Fruit fly (Drosophila melanogaster) whole organism, prepupa: Measurements from ENCODE around the gene CG8349.
A peak's percentile ranks its signal among the peaks of the same experiment; 100 is the strongest.

ENCODE experiments used
- CG10669 ChIP-seq: fragments of 200-800 bp; sonication (Bioruptor generic); optimal IDR thresholded peaks from 3 replicates; lab custom pipeline; 2018; ENCODE audit warnings: missing biosample characterization, mild to moderate bottlenecking, missing genetic modification characterization, moderate library complexity
- CG11294 ChIP-seq: fragments of 200-800 bp; sonication (Bioruptor generic); IDR thresholded peaks from 2 replicates; pipeline ENCODE4 v1.3.6; 2022; ENCODE audit warnings: missing biosample characterization, missing genetic modification characterization
- CG11762 ChIP-seq: fragments of 200-800 bp; sonication (Bioruptor generic); optimal IDR thresholded peaks from 3 replicates; lab custom pipeline; 2016; ENCODE audit warnings: missing biosample characterization, missing genetic modification characterization; ENCODE audit not compliant: insufficient read depth
- CG11902 ChIP-seq: fragments of 200-800 bp; sonication (Bioruptor generic); optimal IDR thresholded peaks from 3 replicates; lab custom pipeline; 2016; ENCODE audit warnings: missing biosample characterization, missing genetic modification characterization
- CG15336 ChIP-seq: fragments of 200-800 bp; sonication (Bioruptor generic); IDR thresholded peaks from 2 replicates; pipeline ENCODE4 v1.3.6; 2022; ENCODE audit warnings: missing biosample characterization, missing genetic modification characterization
- CG3919 ChIP-seq: fragments of 200-800 bp; sonication (Bioruptor generic); optimal IDR thresholded peaks from 3 replicates; lab custom pipeline; 2016; ENCODE audit warnings: missing biosample characterization, missing genetic modification characterization
- CG4318 ChIP-seq: fragments of 200-800 bp; sonication (Bioruptor generic); optimal IDR thresholded peaks from 3 replicates; lab custom pipeline; 2017; ENCODE audit warnings: missing biosample characterization, mild to moderate bottlenecking, missing genetic modification characterization
- CG6163 ChIP-seq: fragments of 200-800 bp; sonication (Bioruptor generic); IDR thresholded peaks from 3 replicates; pipeline ENCODE4 v1.3.6; 2022; ENCODE audit warnings: missing biosample characterization, missing genetic modification characterization
- CG6276 ChIP-seq: fragments of 200-800 bp; sonication (Bioruptor generic); optimal IDR thresholded peaks from 2 replicates; lab custom pipeline; 2017; ENCODE audit warnings: missing biosample characterization, mild to moderate bottlenecking, missing genetic modification characterization
- CG6808 ChIP-seq: fragments of 200-800 bp; sonication (Bioruptor generic); optimal IDR thresholded peaks from 3 replicates; lab custom pipeline; 2017; ENCODE audit warnings: missing biosample characterization, missing genetic modification characterization, mild to moderate bottlenecking, moderate library complexity, missing genetic modification reagents
- CG8119 ChIP-seq: fragments of 200-800 bp; sonication (Bioruptor generic); IDR thresholded peaks from 3 replicates; pipeline ENCODE4 v1.3.6; 2022; ENCODE audit warnings: missing biosample characterization, missing genetic modification characterization
- CG8632 ChIP-seq: fragments of 200-800 bp; sonication (Bioruptor generic); optimal IDR thresholded peaks from 3 replicates; lab custom pipeline; 2016; ENCODE audit warnings: missing biosample characterization, missing genetic modification characterization
- Eip93F ChIP-seq: fragments of 200-800 bp; sonication (Bioruptor generic); optimal IDR thresholded peaks from 2 replicates; lab custom pipeline; 2016; ENCODE audit warnings: missing biosample characterization, mild to moderate bottlenecking, missing genetic modification characterization
- Ets21C ChIP-seq: fragments of 200-800 bp; sonication (Bioruptor generic); optimal IDR thresholded peaks from 3 replicates; lab custom pipeline; 2016; ENCODE audit warnings: missing biosample characterization, missing genetic modification characterization
- Ets96B ChIP-seq: fragments of 200-800 bp; optimal IDR thresholded peaks from 2 replicates; lab custom pipeline; 2019; ENCODE audit warnings: missing biosample characterization, mild to moderate bottlenecking, missing genetic modification characterization, moderate library complexity
- Hr38 ChIP-seq: sonication (Bioruptor generic); optimal IDR thresholded peaks from 2 replicates; lab custom pipeline; 2016; ENCODE audit warnings: missing biosample characterization, missing genetic modification characterization
- Hr39 ChIP-seq: fragments of 200-800 bp; sonication (Bioruptor generic); optimal IDR thresholded peaks from 2 replicates; lab custom pipeline; 2016; ENCODE audit warnings: missing biosample characterization, missing genetic modification characterization
- Hr4 ChIP-seq: fragments of 200-800 bp; sonication (Bioruptor generic); optimal IDR thresholded peaks from 3 replicates; lab custom pipeline; 2016; ENCODE audit warnings: missing biosample characterization, missing genetic modification characterization
- Smox ChIP-seq: fragments of 200-800 bp; sonication (Bioruptor generic); optimal IDR thresholded peaks from 3 replicates; lab custom pipeline; 2016; ENCODE audit warnings: missing biosample characterization, missing genetic modification characterization
- Sox102F ChIP-seq: fragments of 200-800 bp; sonication (Bioruptor generic); optimal IDR thresholded peaks from 2 replicates; lab custom pipeline; 2016; ENCODE audit warnings: missing biosample characterization, mild to moderate bottlenecking, missing genetic modification characterization
- Sox14 ChIP-seq: fragments of 200-800 bp; sonication (Bioruptor generic); optimal IDR thresholded peaks from 3 replicates; lab custom pipeline; 2016; ENCODE audit warnings: missing biosample characterization, missing genetic modification characterization
- Sox15 ChIP-seq: fragments of 200-800 bp; sonication (Bioruptor generic); optimal IDR thresholded peaks from 3 replicates; lab custom pipeline; 2016; ENCODE audit warnings: missing biosample characterization, missing genetic modification characterization
- achi ChIP-seq: fragments of 200-800 bp; sonication (Bioruptor generic); optimal IDR thresholded peaks from 3 replicates; lab custom pipeline; 2016; ENCODE audit warnings: missing biosample characterization, missing genetic modification characterization
- dac ChIP-seq: fragments of 200-800 bp; sonication (Bioruptor generic); optimal IDR thresholded peaks from 2 replicates; lab custom pipeline; 2017; ENCODE audit warnings: missing biosample characterization, mild to moderate bottlenecking, missing genetic modification characterization
- dsx ChIP-seq: fragments of 200-800 bp; optimal IDR thresholded peaks from 3 replicates; lab custom pipeline; 2019; ENCODE audit warnings: missing biosample characterization, mild to moderate bottlenecking, missing genetic modification characterization, moderate library complexity; ENCODE audit not compliant: poor library complexity, severe bottlenecking
- esn ChIP-seq: fragments of 200-800 bp; sonication (Bioruptor generic); optimal IDR thresholded peaks from 2 replicates; lab custom pipeline; 2016; ENCODE audit warnings: missing biosample characterization, mild to moderate bottlenecking, missing genetic modification characterization, moderate library complexity
- fd59A ChIP-seq: fragments of 200-800 bp; sonication (Bioruptor generic); optimal IDR thresholded peaks from 2 replicates; lab custom pipeline; 2017; ENCODE audit warnings: missing biosample characterization, mild to moderate bottlenecking, missing genetic modification characterization, missing genetic modification reagents
- fd85E ChIP-seq: fragments of 200-800 bp; sonication (Bioruptor generic); optimal IDR thresholded peaks from 3 replicates; lab custom pipeline; 2016; ENCODE audit warnings: missing biosample characterization, missing genetic modification characterization
- net ChIP-seq: fragments of 200-800 bp; sonication (Bioruptor generic); optimal IDR thresholded peaks from 3 replicates; lab custom pipeline; 2016; ENCODE audit warnings: missing biosample characterization, missing genetic modification characterization
- pdm3 ChIP-seq: fragments of 200-800 bp; sonication (Bioruptor generic); optimal IDR thresholded peaks from 3 replicates; lab custom pipeline; 2016; ENCODE audit warnings: missing biosample characterization, missing genetic modification characterization
- salr ChIP-seq, 2 experiments: fragments of 200-800 bp; sonication (Bioruptor generic); optimal IDR thresholded peaks; 3 replicates each; lab custom pipeline; 2016 to 2018; ENCODE audit warnings: missing biosample characterization in 2 of 2, missing genetic modification characterization in 2 of 2, mild to moderate bottlenecking in 1 of 2
- ss ChIP-seq, 2 experiments: fragments of 200-800 bp; sonication (Bioruptor generic); optimal IDR thresholded peaks; 2 replicates in 1 of 2; 3 replicates in 1 of 2; lab custom pipeline; 2017 to 2018; ENCODE audit warnings: mild to moderate bottlenecking in 2 of 2, missing biosample characterization in 2 of 2, missing genetic modification characterization in 2 of 2, moderate library complexity in 1 of 2
- svp ChIP-seq: fragments of 200-800 bp; sonication (Bioruptor generic); peaks from one replicate; lab custom pipeline; 2016; ENCODE audit warnings: missing biosample characterization, missing genetic modification characterization

Gene CG8349

DNA sequence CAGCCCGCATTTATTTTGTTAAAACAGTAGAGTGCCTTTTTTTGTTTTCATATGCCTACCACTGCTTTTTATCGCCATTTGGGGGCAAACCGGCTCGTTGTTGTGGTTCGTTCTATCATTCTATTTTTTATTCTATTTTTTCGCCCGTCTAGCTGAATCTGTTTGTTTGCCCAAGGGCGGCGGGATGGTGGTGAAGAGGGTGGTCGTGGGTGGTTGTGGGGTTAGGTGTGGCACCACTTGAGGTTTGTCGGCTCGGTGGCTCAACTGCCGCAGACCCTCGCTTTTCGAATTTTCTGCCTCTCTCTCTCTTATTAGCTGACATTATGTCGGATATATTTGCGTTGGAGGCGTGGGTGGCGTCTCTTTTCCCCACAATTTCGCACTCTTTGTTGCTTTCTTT is 44.2 kb upstream of the CG8349 start:
- TF ChIP-seq CG15336 (GFP tag; lab: Robert Waterston, UW), result peak; percentile 23; the same call in 1 of the 2 replicates
- no peak for TF ChIP-seq CG8119 (GFP tag; lab: Robert Waterston, UW)
- TF ChIP-seq salr (GFP tag; optimal IDR thresholded peaks at IDR 0.05; lab: Kevin White, UChicago), result no peak
- no peak for TF ChIP-seq CG3919
- TF ChIP-seq CG6276 (GFP tag; lab: Kevin White, UChicago), result no peak
- 0 out of 3 replicates have a peak, but pooled peaks have one; percentile 44 for TF ChIP-seq CG6163 (GFP tag; lab: Robert Waterston, UW)
- peak; percentile 24 for TF ChIP-seq Sox14 (GFP tag; lab: Kevin White, UChicago)
- TF ChIP-seq CG11902, result no peak

DNA sequence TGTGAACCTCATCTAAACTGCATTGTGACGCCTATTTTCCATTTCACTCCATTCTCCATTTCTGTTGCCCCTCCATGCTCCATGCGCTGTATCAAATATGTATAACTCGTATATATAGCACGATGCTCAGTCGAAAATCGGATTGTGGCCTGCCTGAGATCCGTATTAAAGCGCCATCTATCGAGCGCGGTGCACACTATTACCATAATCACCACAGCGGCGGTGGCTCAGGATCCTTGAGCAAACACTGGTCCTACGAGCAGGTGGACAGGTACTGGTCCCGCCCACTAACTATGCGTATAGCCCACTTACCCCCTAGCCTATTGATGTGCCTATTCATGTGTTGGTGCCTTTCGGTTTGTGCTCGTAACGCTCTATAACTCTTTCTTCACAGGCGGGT is 30.7 kb upstream of the CG8349 start:
- TF ChIP-seq achi (GFP tag; lab: Kevin White, UChicago), result no peak
- TF ChIP-seq pdm3 (GFP tag; lab: Kevin White, UChicago), result no peak
- no peak for TF ChIP-seq dac (GFP tag; lab: Kevin White, UChicago)

dm6 chr2L:8190681-8191080 is 25.0 kb upstream of the CG8349 start, which contains the start of gene CG34134:
CG34134 (minus strand) TSS chr2L:8190781.
- no peak for TF ChIP-seq CG8632 (GFP tag; lab: Kevin White, UChicago)
- TF ChIP-seq Hr38 (GFP tag; lab: Kevin White, UChicago), result no peak
- TF ChIP-seq Hr4, result no peak
- no peak for TF ChIP-seq achi (GFP tag; lab: Kevin White, UChicago)
- TF ChIP-seq CG11762 (GFP tag; lab: Kevin White, UChicago), result no peak
- TF ChIP-seq CG4318 (GFP tag; lab: Kevin White, UChicago), result no peak
- TF ChIP-seq Sox15, result no peak
- no peak for TF ChIP-seq Smox (GFP tag; lab: Kevin White, UChicago)
- TF ChIP-seq net (GFP tag; lab: Kevin White, UChicago), result no peak
- TF ChIP-seq Ets21C, result no peak
- no peak for TF ChIP-seq esn (GFP tag; lab: Kevin White, UChicago)
- TF ChIP-seq Eip93F (GFP tag; lab: Kevin White, UChicago), result no peak
- no peak for TF ChIP-seq CG6808 (GFP tag; lab: Kevin White, UChicago)
- no peak for TF ChIP-seq Ets96B (tag; lab: Kevin White, UChicago)
- no peak for TF ChIP-seq CG8119 (GFP tag; lab: Robert Waterston, UW)
- no peak for TF ChIP-seq CG10669 (GFP tag; lab: Kevin White, UChicago)

- TF ChIP-seq CG11294 (GFP tag; lab: Robert Waterston, UW), result no peak
- peak; percentile 99 for TF ChIP-seq svp
These were observed 19.9 kb upstream of the CG8349 start for dm6 chr2L:8195722-8196323.

- TF ChIP-seq fd85E (GFP tag; lab: Kevin White, UChicago), result no peak
- no peak for TF ChIP-seq dsx
- TF ChIP-seq ss (GFP tag; optimal IDR thresholded peaks at IDR 0.05; lab: Kevin White, UChicago), result no peak
- no peak for TF ChIP-seq CG6808 (GFP tag; lab: Kevin White, UChicago)
- no peak for TF ChIP-seq CG11902
- TF ChIP-seq pdm3 (GFP tag; lab: Kevin White, UChicago), result no peak
- TF ChIP-seq Sox14 (GFP tag; lab: Kevin White, UChicago), result no peak
- TF ChIP-seq Sox102F (GFP tag; lab: Kevin White, UChicago), result no peak
- no peak for TF ChIP-seq achi (GFP tag; lab: Kevin White, UChicago)
- no peak for TF ChIP-seq fd59A (GFP tag; lab: Kevin White, UChicago)
- no peak for TF ChIP-seq Hr39 (GFP tag; lab: Kevin White, UChicago)
These were observed 18.8 kb upstream of the CG8349 start, which contains the start of the genes CG8475 and CG8460 for dm6 chr2L:8196757-8197530. CG8475 (minus strand) TSS chr2L:8196918. CG8460 (plus strand) TSS chr2L:8197193.
